Worm (Caenorhabditis elegans): ENCODE results near the gene F53F4.18.

ce11 chrV:13624424-13624823 is 34.5 kb downstream of the F53F4.18 start, which contains the start of gene F53F4.11:
- TF ChIP-seq mes-2 (tag; optimal IDR thresholded peaks at IDR 0.05; ENCODE audit: poor library complexity, severe bottlenecking) (no peak), dmd-8 (GFP tag; IDR thresholded peaks at IDR 0.05) (no peak)
